Worm (Caenorhabditis elegans) whole organism, L3 larva: ENCODE results near the gene R186.3.

ENCODE experiments used
- ZK546.5 ChIP-seq: sonication (generic microtip); optimal IDR thresholded peaks from 2 replicates; lab custom pipeline; 2017; ENCODE audit warnings: missing biosample characterization, missing genetic modification characterization
- aly-2 ChIP-seq: fragments of 150-350 bp; optimal IDR thresholded peaks from 2 replicates; lab custom pipeline; 2014; ENCODE audit warnings: missing biosample characterization, missing genetic modification characterization
- ama-1 ChIP-seq: fragments of 150-350 bp; optimal IDR thresholded peaks from 2 replicates; lab custom pipeline; 2018
- ceh-28 ChIP-seq: fragments of 150-350 bp; optimal IDR thresholded peaks from 2 replicates; lab custom pipeline; 2014; ENCODE audit warnings: missing biosample characterization, missing genetic modification reagents, missing genetic modification characterization
- ceh-82 ChIP-seq: fragments of 150-350 bp; optimal IDR thresholded peaks from 2 replicates; lab custom pipeline; 2014; ENCODE audit warnings: missing biosample characterization, missing genetic modification characterization
- elt-1 ChIP-seq: fragments of 150-350 bp; optimal IDR thresholded peaks from 2 replicates; lab custom pipeline; 2014; ENCODE audit warnings: missing biosample characterization, missing genetic modification characterization
- elt-2 ChIP-seq: sonication (generic microtip); optimal IDR thresholded peaks from 2 replicates; lab custom pipeline; 2016; ENCODE audit warnings: missing genetic modification reagents, mild to moderate bottlenecking, missing genetic modification characterization, missing compliant biosample characterization
- elt-3 ChIP-seq, 3 experiments: fragments of 150-350 bp in 1 of 3; sonication (generic microtip) in 2 of 3; optimal IDR thresholded peaks; 2 replicates in 2 of 3; 4 replicates in 1 of 3; lab custom pipeline; 2014 to 2017; ENCODE audit warnings: missing biosample characterization in 3 of 3, missing genetic modification characterization in 3 of 3
- eor-1 ChIP-seq, 2 experiments: fragments of 150-350 bp; optimal IDR thresholded peaks; 2 replicates each; lab custom pipeline; 2014 to 2018; ENCODE audit warnings: missing biosample characterization in 2 of 2, missing genetic modification characterization in 2 of 2
- fkh-2 ChIP-seq: fragments of 150-350 bp; optimal IDR thresholded peaks from 2 replicates; lab custom pipeline; 2014; ENCODE audit warnings: missing biosample characterization, missing genetic modification reagents, missing genetic modification characterization
- fos-1 ChIP-seq: fragments of 150-350 bp; optimal IDR thresholded peaks from 2 replicates; lab custom pipeline; 2014; ENCODE audit warnings: missing biosample characterization, missing genetic modification characterization
- jun-1 ChIP-seq: fragments of 150-350 bp; optimal IDR thresholded peaks from 2 replicates; lab custom pipeline; 2014; ENCODE audit warnings: missing biosample characterization, missing genetic modification reagents, missing genetic modification characterization
- lin-39 ChIP-seq: fragments of 150-350 bp; optimal IDR thresholded peaks from 2 replicates; lab custom pipeline; 2018; ENCODE audit warnings: missing biosample characterization, missing genetic modification reagents, missing genetic modification characterization
- lsy-12 ChIP-seq: sonication (generic microtip); optimal IDR thresholded peaks from 2 replicates; lab custom pipeline; 2016; ENCODE audit warnings: mild to moderate bottlenecking, missing genetic modification characterization, missing compliant biosample characterization
- mdl-1 ChIP-seq: fragments of 150-350 bp; optimal IDR thresholded peaks from 2 replicates; lab custom pipeline; 2014; ENCODE audit warnings: missing biosample characterization, missing genetic modification characterization
- mml-1 ChIP-seq: fragments of 150-350 bp; sonication (generic microtip); optimal IDR thresholded peaks from 3 replicates; lab custom pipeline; 2014; ENCODE audit warnings: missing biosample characterization, missing genetic modification characterization
- nfya-1 ChIP-seq: sonication (generic microtip); optimal IDR thresholded peaks from 2 replicates; lab custom pipeline; 2017; ENCODE audit warnings: missing genetic modification characterization, mild to moderate bottlenecking, missing compliant biosample characterization, antibody characterized with exemption, moderate library complexity; ENCODE audit not compliant: insufficient read depth
- nhr-11 ChIP-seq: fragments of 150-350 bp; optimal IDR thresholded peaks from 2 replicates; lab custom pipeline; 2014; ENCODE audit warnings: missing biosample characterization, missing genetic modification characterization
- nhr-12 ChIP-seq: fragments of 150-350 bp; optimal IDR thresholded peaks from 2 replicates; lab custom pipeline; 2014; ENCODE audit warnings: missing biosample characterization, missing genetic modification characterization
- nhr-237 ChIP-seq: fragments of 150-350 bp; optimal IDR thresholded peaks from 2 replicates; lab custom pipeline; 2014; ENCODE audit warnings: missing biosample characterization, missing genetic modification characterization
- nhr-25 ChIP-seq: sonication (generic microtip); optimal IDR thresholded peaks from 2 replicates; lab custom pipeline; 2017; ENCODE audit warnings: missing biosample characterization, missing genetic modification characterization
- nhr-43 ChIP-seq: sonication (generic microtip); optimal IDR thresholded peaks from 2 replicates; lab custom pipeline; 2016; ENCODE audit warnings: mild to moderate bottlenecking, missing genetic modification characterization, missing compliant biosample characterization; ENCODE audit not compliant: poor library complexity, severe bottlenecking
- nhr-76 ChIP-seq: fragments of 150-350 bp; sonication (generic microtip); optimal IDR thresholded peaks from 5 replicates; lab custom pipeline; 2014; ENCODE audit warnings: missing biosample characterization, missing genetic modification characterization
- pha-4 ChIP-seq: fragments of 150-350 bp; optimal IDR thresholded peaks from 2 replicates; lab custom pipeline; 2014; ENCODE audit warnings: missing biosample characterization, missing genetic modification reagents, missing genetic modification characterization
- pqm-1 ChIP-seq: fragments of 150-350 bp; optimal IDR thresholded peaks from 2 replicates; lab custom pipeline; 2017; ENCODE audit warnings: missing biosample characterization, missing genetic modification characterization, inconsistent platforms
- snpc-4 ChIP-seq: fragments of 150-350 bp; optimal IDR thresholded peaks from 2 replicates; lab custom pipeline; 2014; ENCODE audit warnings: missing biosample characterization, missing genetic modification characterization
- tbx-2 ChIP-seq: sonication (generic microtip); optimal IDR thresholded peaks from 2 replicates; lab custom pipeline; 2016; ENCODE audit warnings: mild to moderate bottlenecking, missing genetic modification characterization, missing compliant biosample characterization
- unc-39 ChIP-seq: sonication (generic microtip); optimal IDR thresholded peaks from 4 replicates; lab custom pipeline; 2017; ENCODE audit warnings: missing biosample characterization, missing genetic modification characterization
- ztf-11 ChIP-seq: fragments of 150-350 bp; optimal IDR thresholded peaks from 2 replicates; lab custom pipeline; 2014; ENCODE audit warnings: missing biosample characterization, missing genetic modification characterization
- ztf-4 ChIP-seq: fragments of 150-350 bp; optimal IDR thresholded peaks from 2 replicates; lab custom pipeline; 2014; ENCODE audit warnings: missing biosample characterization, missing genetic modification characterization

The R186.3 gene

DNA sequence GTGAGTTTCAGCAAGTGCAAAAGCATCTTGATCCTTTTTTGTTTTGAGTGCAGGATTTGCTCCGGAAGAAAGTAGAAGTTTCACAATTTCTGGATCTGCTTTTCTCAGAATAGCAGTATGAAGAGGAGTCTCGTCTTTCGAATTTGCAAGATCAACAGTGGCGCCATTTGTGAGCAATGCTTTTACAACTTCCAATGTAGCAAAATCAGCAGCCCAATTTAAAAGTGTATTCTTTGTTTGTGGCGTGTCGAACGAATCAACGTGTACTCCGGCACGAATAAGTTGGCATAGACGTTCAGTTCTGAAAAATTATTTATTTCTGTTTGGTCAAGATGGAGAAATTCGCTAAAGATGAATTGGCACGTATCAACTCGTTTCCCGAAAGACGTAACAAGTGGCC is 17.4 kb downstream of the R186.3 start, which contains the start of gene T16G1.13:
Gene T16G1.13 (plus strand): TSS at position 301 of the 400 bp plus-strand sequence.
- no peak for TF ChIP-seq ceh-82 (tag; lab: Kevin White, UChicago)
- no peak for TF ChIP-seq nhr-12 (tag; lab: Kevin White, UChicago)
- no peak for TF ChIP-seq lin-39 (tag; lab: Kevin White, UChicago)

ce11 chrV:12944775-12945174 is 22.2 kb downstream of the R186.3 start, which contains the start of gene grl-2:
TSS of gene grl-2 (plus strand) at chrV:12945075.
- TF ChIP-seq nhr-25 (tag; lab: Kevin White, UChicago) (no peak), eor-1 (tag; optimal IDR thresholded peaks at IDR 0.05; lab: Kevin White, UChicago) (no peak), unc-39 (tag; lab: Kevin White, UChicago) (no peak), mml-1 (tag; lab: Kevin White, UChicago) (no peak), lin-39 (tag; lab: Kevin White, UChicago) (no peak)

DNA sequence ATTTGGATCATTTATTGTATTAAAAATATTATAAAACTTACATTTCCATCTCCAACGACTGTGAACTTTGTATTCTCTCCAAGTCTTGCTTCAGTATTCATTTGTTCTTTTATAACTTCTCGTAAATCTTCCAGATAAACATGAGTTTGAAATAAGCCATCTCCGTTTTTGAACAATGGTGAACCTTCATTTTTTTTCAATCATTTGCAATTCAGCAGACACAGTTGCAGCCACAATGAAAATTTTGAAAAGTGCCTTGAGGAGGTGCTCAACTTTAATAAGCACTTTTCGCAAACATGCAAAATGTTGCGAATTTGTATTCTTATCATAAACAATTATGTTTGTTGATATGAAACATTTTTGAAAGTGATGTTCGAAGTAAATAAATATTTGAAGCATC is 22.8 kb downstream of the R186.3 start, which contains the start of gene T16G1.3:
Gene T16G1.3 (minus strand): TSS at position 101 of the 400 bp plus-strand sequence.
- TF ChIP-seq aly-2 (tag; lab: Kevin White, UChicago), result no peak
- TF ChIP-seq pqm-1 (tag; lab: Kevin White, UChicago), result no peak
- no peak for TF ChIP-seq ZK546.5 (tag; lab: Kevin White, UChicago)
- no peak for TF ChIP-seq pha-4 (tag; lab: Kevin White, UChicago)
- TF ChIP-seq nfya-1 (tag; lab: Kevin White, UChicago), result no peak
- TF ChIP-seq nhr-76 (tag; lab: Kevin White, UChicago), result no peak
- no peak for TF ChIP-seq snpc-4
- no peak for TF ChIP-seq ztf-4
- no peak for TF ChIP-seq unc-39 (tag; lab: Kevin White, UChicago)
- TF ChIP-seq ama-1 (lab: Kevin White, UChicago), result no peak
- TF ChIP-seq lsy-12 (tag; lab: Kevin White, UChicago), result no peak
- no peak for TF ChIP-seq nhr-237 (tag; lab: Kevin White, UChicago)
- no peak for TF ChIP-seq fos-1 (tag; lab: Kevin White, UChicago)
- no peak for TF ChIP-seq ceh-28 (tag; lab: Kevin White, UChicago)
- TF ChIP-seq elt-3 (tag; optimal IDR thresholded peaks at IDR 0.05; lab: Kevin White, UChicago), result no peak
- TF ChIP-seq elt-1 (tag; lab: Kevin White, UChicago), result no peak
- no peak for TF ChIP-seq tbx-2 (tag; lab: Kevin White, UChicago)

DNA sequence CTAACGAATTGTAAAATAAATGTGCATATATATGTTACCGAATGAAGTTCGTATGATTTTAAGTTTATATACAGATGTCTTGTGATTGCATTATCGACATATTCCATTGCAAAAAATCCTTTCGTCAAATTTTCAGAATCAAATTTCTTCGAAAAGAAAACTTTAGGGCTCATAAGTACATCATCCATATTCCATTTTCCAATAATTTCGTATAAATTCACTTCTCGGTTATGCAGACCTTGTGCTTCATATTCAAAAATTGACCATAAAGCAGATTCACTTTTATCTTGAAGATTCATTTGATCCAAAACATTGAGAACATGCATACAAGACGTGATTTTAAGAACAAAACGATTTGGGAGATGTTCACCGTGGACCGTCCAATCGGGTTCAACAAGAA is 23.6 kb downstream of the R186.3 start:
- TF ChIP-seq nhr-237 (tag; lab: Kevin White, UChicago), result no peak
- no peak for TF ChIP-seq nhr-11 (tag; lab: Kevin White, UChicago)
- TF ChIP-seq lsy-12 (tag; lab: Kevin White, UChicago), result no peak
- no peak for TF ChIP-seq nhr-43 (tag; lab: Kevin White, UChicago)
- no peak for TF ChIP-seq elt-2 (tag; lab: Kevin White, UChicago)
- no peak for TF ChIP-seq mdl-1 (tag; lab: Kevin White, UChicago)
- TF ChIP-seq fkh-2 (tag; lab: Kevin White, UChicago), result no peak
- TF ChIP-seq jun-1 (tag; lab: Kevin White, UChicago), result no peak
- no peak for TF ChIP-seq fos-1 (tag; lab: Kevin White, UChicago)

- no peak for TF ChIP-seq elt-3 (tag; optimal IDR thresholded peaks at IDR 0.05; lab: Kevin White, UChicago)
- TF ChIP-seq pha-4 (tag; lab: Kevin White, UChicago), result peak; percentile 2
- TF ChIP-seq pqm-1 (tag; lab: Kevin White, UChicago), result peak; percentile 32
- peak; percentile 73 for TF ChIP-seq elt-2 (tag; lab: Kevin White, UChicago)
- TF ChIP-seq nfya-1 (tag; lab: Kevin White, UChicago), result no peak
Measured at ce11 chrV:12941797-12942474, 25.1 kb downstream of the R186.3 start, which contains the start of gene T16G1.4. TSS of gene T16G1.4 (minus strand) at chrV:12941847.

- TF ChIP-seq elt-2 (tag; lab: Kevin White, UChicago), result peak; percentile 25
- no peak for TF ChIP-seq ztf-11 (tag; lab: Kevin White, UChicago)
- TF ChIP-seq, all 47 proteins: peak for 1
Measured at ce11 chrV:12939434-12939833, 27.6 kb downstream of the R186.3 start, which contains the start of gene T16G1.5. TSS of gene T16G1.5 (minus strand) at chrV:12939552.
